Fruit fly (Drosophila melanogaster): Measurements from ENCODE around the gene Ttc26.

Ttc26 gene

DNA sequence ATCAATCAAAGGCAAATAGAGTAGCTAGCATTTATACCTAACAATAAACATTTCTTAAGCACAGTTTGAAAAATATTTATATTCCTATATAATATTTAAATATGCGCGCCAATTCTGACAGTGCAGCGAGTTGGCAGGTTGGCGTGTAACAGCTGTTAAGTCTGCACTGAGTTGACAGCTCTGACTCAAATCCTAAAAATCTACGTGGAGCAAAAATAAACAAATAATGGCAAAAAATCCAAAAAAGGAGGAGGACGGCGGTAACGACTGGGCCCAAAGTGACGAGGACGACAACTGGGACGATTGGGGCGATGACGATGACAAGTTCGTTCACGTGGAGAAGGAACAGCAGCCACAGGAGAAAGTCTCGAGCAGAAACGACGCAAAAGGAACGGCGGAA, 12.3 kb downstream of the Ttc26 start, which contains the start of gene CG9590:
Gene CG9590 (plus strand): TSS at position 166 of the 400 bp plus-strand sequence.
- TF ChIP-seq CG3032 (tag; optimal IDR thresholded peaks at IDR 0.05) (no peak), Ets21C (GFP tag; optimal IDR thresholded peaks at IDR 0.05) (no peak), Lpt (GFP tag; optimal IDR thresholded peaks at IDR 0.05) (no peak), ss (GFP tag; optimal IDR thresholded peaks at IDR 0.05) (no peak), dsx (GFP tag; optimal IDR thresholded peaks at IDR 0.05; ENCODE audit: poor library complexity, severe bottlenecking) (no peak), CG11294 (GFP tag; IDR thresholded peaks at IDR 0.05) (no peak), acj6 (GFP tag; optimal IDR thresholded peaks at IDR 0.05) (no peak), OdsH (GFP tag; optimal IDR thresholded peaks at IDR 0.05) (no peak), lz (GFP tag; optimal IDR thresholded peaks at IDR 0.05) (no peak)

DNA sequence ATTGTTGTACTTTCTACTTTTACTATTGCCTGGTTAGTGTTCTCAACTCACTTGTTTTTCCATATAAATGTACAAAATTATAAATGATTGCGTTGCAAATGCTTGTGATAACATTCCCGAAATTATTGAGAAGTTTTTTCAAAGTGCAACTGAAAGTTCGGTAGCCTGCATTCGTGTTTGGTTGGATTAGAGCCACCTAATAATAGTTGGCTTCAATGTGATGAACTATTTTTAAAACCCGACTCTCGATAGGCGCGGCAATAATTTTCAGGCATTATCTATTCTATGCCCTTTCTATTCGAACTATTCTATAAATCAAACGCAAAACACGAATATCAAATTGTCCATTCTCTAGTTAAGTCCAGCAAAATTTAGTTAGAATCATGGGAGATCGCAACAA, 14.0 kb downstream of the Ttc26 start, which contains the start of gene Uros2:
Gene Uros2 (plus strand): TSS at position 301 of the 400 bp plus-strand sequence.
- TF ChIP-seq svp (GFP tag) (no peak), CG6792 (GFP tag; optimal IDR thresholded peaks at IDR 0.05) (no peak), Sox15 (GFP tag; optimal IDR thresholded peaks at IDR 0.05) (no peak), esn (GFP tag; optimal IDR thresholded peaks at IDR 0.05) (no peak), CG8319 (GFP tag; optimal IDR thresholded peaks at IDR 0.05) (no peak), CG16779 (tag; optimal IDR thresholded peaks at IDR 0.05) (no peak), eg (GFP tag; IDR thresholded peaks at IDR 0.05) (no peak)

DNA sequence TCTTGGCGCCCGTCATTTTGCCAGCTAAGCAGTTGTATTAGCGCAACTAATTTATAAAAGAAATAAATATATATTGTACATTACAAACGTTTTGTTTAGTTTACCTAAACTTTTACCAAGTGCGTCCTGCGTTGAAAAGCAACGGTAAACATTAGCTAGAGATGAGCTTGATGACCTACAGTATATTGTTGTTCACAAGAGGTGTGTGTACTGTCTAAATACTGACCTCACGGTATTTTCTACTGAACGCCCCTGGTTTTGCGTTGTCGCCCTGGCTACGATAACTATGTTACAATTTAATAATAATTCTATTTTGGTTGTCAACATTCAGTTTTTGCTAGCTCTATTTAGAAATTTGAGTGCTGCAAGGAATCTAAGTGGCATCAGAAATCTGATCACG, 18.2 kb downstream of the Ttc26 start, which contains the start of gene Acyp2:
Gene Acyp2 (plus strand): TSS at position 262 of the 400 bp plus-strand sequence.
- TF ChIP-seq cyc (GFP tag; optimal IDR thresholded peaks at IDR 0.05) (peak; percentile 37), CG16779 (tag; optimal IDR thresholded peaks at IDR 0.05) (no peak), Hr39 (GFP tag; optimal IDR thresholded peaks at IDR 0.05) (peak; percentile 45), CG32006 (GFP tag; optimal IDR thresholded peaks at IDR 0.05) (no peak), CG8319 (GFP tag; optimal IDR thresholded peaks at IDR 0.05) (no peak), fkh (GFP tag; optimal IDR thresholded peaks at IDR 0.05) (peak; percentile 62), lz (GFP tag; optimal IDR thresholded peaks at IDR 0.05) (peak; percentile 32), Sox15 (GFP tag; optimal IDR thresholded peaks at IDR 0.05) (no peak), Hr4 (GFP tag; optimal IDR thresholded peaks at IDR 0.05) (peak; percentile 0), dsx (GFP tag; optimal IDR thresholded peaks at IDR 0.05; ENCODE audit: poor library complexity, severe bottlenecking) (peak; percentile 86), Met (GFP tag; optimal IDR thresholded peaks at IDR 0.05) (peak; percentile 7), pdm3 (GFP tag; optimal IDR thresholded peaks at IDR 0.05) (peak; percentile 30), Smox (GFP tag; optimal IDR thresholded peaks at IDR 0.05) (peak; percentile 22), esn (GFP tag; optimal IDR thresholded peaks at IDR 0.05) (peak; percentile 26), CG31627 (GFP tag; optimal IDR thresholded peaks at IDR 0.05) (peak; percentile 42), CG3919 (GFP tag; optimal IDR thresholded peaks at IDR 0.05) (peak; percentile 22), Eip78C (GFP tag) (no peak), vri (GFP tag; optimal IDR thresholded peaks at IDR 0.05) (no peak), OdsH (GFP tag; optimal IDR thresholded peaks at IDR 0.05) (peak; percentile 11)

DNA sequence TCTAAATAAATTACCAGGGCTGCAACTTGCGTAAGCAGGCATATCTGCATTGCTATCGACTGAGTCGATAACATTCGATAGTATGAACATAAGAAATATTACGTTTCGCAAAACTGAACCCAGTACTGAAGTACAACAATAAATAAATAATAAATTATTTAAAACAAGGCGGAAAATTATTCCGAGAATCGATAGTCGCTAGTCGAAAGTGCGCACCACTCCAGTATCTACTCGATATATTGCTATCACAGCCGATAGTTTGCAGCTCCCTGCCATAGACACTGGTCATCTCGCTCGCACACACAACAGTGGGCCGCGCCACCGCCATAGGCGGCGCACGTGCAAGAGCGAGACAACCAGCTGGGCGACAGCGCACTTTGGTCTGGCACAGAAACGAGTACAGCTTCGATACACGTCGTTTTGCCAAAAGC, 19.2 kb downstream of the Ttc26 start, which contains the start of gene nsl1:
Gene nsl1 (plus strand): TSS at position 411 of the 431 bp plus-strand sequence.
- no peak for TF ChIP-seq CG10669 (GFP tag; optimal IDR thresholded peaks at IDR 0.05)
- no peak for TF ChIP-seq CG8319 (GFP tag; optimal IDR thresholded peaks at IDR 0.05)
- no peak for TF ChIP-seq CG4318 (GFP tag; optimal IDR thresholded peaks at IDR 0.05)
- TF ChIP-seq Ets96B (tag; optimal IDR thresholded peaks at IDR 0.05): no peak
- TF ChIP-seq CG10631 (GFP tag; optimal IDR thresholded peaks at IDR 0.05): no peak
- no peak for TF ChIP-seq dac (GFP tag; optimal IDR thresholded peaks at IDR 0.05)
- peak; percentile 74 for TF ChIP-seq Eip78C (GFP tag)
- peak; percentile 48 for TF ChIP-seq dsx (GFP tag; optimal IDR thresholded peaks at IDR 0.05; ENCODE audit: poor library complexity, severe bottlenecking)
- TF ChIP-seq CG11294 (GFP tag; IDR thresholded peaks at IDR 0.05): no peak
- peak; percentile 23 for TF ChIP-seq Sox102F (GFP tag; optimal IDR thresholded peaks at IDR 0.05)
- peak; percentile 13 for TF ChIP-seq achi (GFP tag; optimal IDR thresholded peaks at IDR 0.05)
- no peak for TF ChIP-seq Ets21C (GFP tag; optimal IDR thresholded peaks at IDR 0.05)
- peak; percentile 25 for TF ChIP-seq CG6854 (GFP tag; optimal IDR thresholded peaks at IDR 0.05)
- TF ChIP-seq eg (GFP tag; IDR thresholded peaks at IDR 0.05): peak; percentile 28; the same call in 1 of the 3 replicates
- TF ChIP-seq Hr4 (GFP tag; optimal IDR thresholded peaks at IDR 0.05): no peak
- TF ChIP-seq OdsH (GFP tag; optimal IDR thresholded peaks at IDR 0.05): peak; percentile 42
- peak; percentile 60 for TF ChIP-seq svp (GFP tag)
- TF ChIP-seq Smox (GFP tag; optimal IDR thresholded peaks at IDR 0.05): peak; percentile 27
- TF ChIP-seq Blimp-1 (GFP tag; optimal IDR thresholded peaks at IDR 0.05): no peak
- peak; percentile 15 for TF ChIP-seq lz (GFP tag; optimal IDR thresholded peaks at IDR 0.05)
- no peak for TF ChIP-seq CG34406 (GFP tag; optimal IDR thresholded peaks at IDR 0.05)
- no peak for TF ChIP-seq CG11902 (GFP tag; optimal IDR thresholded peaks at IDR 0.05)
- peak; percentile 3 for TF ChIP-seq spab (GFP tag; optimal IDR thresholded peaks at IDR 0.05)
- no peak for TF ChIP-seq fd85E (GFP tag; optimal IDR thresholded peaks at IDR 0.05)
- peak; percentile 20 for TF ChIP-seq esn (GFP tag; optimal IDR thresholded peaks at IDR 0.05)
- TF ChIP-seq topi (GFP tag; optimal IDR thresholded peaks at IDR 0.05): no peak
- TF ChIP-seq CG8119 (GFP tag; IDR thresholded peaks at IDR 0.05): 0 out of 3 replicates have a peak, but pooled peaks have one; percentile 30
- TF ChIP-seq CG3032 (tag; optimal IDR thresholded peaks at IDR 0.05): peak; percentile 43

Data from whole organism, prepupa.